Fruit fly (Drosophila melanogaster): Measurements from ENCODE around the gene CG18249.

dm6 chr3R:8176058-8176673, 43.8 kb upstream of the CG18249 start:
- no peak for TF ChIP-seq CG10959 (GFP tag; IDR thresholded peaks at IDR 0.05)
- TF ChIP-seq Taf1 (GFP tag; IDR thresholded peaks at IDR 0.05), result no peak
- no peak for TF ChIP-seq eve (GFP tag; optimal IDR thresholded peaks at IDR 0.05)
- no peak for TF ChIP-seq CG31441 (GFP tag; IDR thresholded peaks at IDR 0.05)
- TF ChIP-seq CG17186 (GFP tag; optimal IDR thresholded peaks at IDR 0.05), result no peak
- no peak for TF ChIP-seq CG18764 (GFP tag; optimal IDR thresholded peaks at IDR 0.05)
- TF ChIP-seq CG3407 (GFP tag; optimal IDR thresholded peaks at IDR 0.05), result no peak
- no peak for TF ChIP-seq kay (GFP tag; optimal IDR thresholded peaks at IDR 0.05)
- TF ChIP-seq CG8388 (GFP tag; optimal IDR thresholded peaks at IDR 0.05), result no peak
- TF ChIP-seq CG43689 (GFP tag; IDR thresholded peaks at IDR 0.05), result no peak
- TF ChIP-seq Bteb2 (GFP tag; optimal IDR thresholded peaks at IDR 0.05), result no peak
- TF ChIP-seq tap (tag; optimal IDR thresholded peaks at IDR 0.05), result no peak
